Fruit fly (Drosophila melanogaster) whole organism, embryonic: ENCODE measurements around the gene mst.

Source experiments
- Awh ChIP-seq: fragments of 200-800 bp; sonication (Bioruptor generic); IDR thresholded peaks from 2 replicates; pipeline ENCODE4, ENCODE4 v1.3.6; 2022; ENCODE audit warnings: missing biosample characterization, missing genetic modification characterization
- CG10366 ChIP-seq: fragments of 200-800 bp; sonication (Bioruptor generic); IDR thresholded peaks from 2 replicates; pipeline ENCODE4 v1.3.6; 2022; ENCODE audit warnings: missing biosample characterization, missing genetic modification characterization
- CG11504 ChIP-seq: fragments of 200-800 bp; sonication (Bioruptor generic); optimal IDR thresholded peaks from 3 replicates; lab custom pipeline; 2019; ENCODE audit warnings: missing biosample characterization, mild to moderate bottlenecking, missing genetic modification characterization, moderate library complexity
- CG11723 ChIP-seq: fragments of 200-800 bp; sonication (Bioruptor generic); optimal IDR thresholded peaks from 2 replicates; lab custom pipeline; 2017; ENCODE audit warnings: missing biosample characterization, mild to moderate bottlenecking, missing genetic modification characterization
- CG12391 ChIP-seq: fragments of 200-800 bp; sonication (Bioruptor generic); optimal IDR thresholded peaks from 3 replicates; lab custom pipeline; 2018; ENCODE audit warnings: missing biosample characterization, mild to moderate bottlenecking, missing genetic modification characterization, moderate library complexity
- CG13424 ChIP-seq: fragments of 200-800 bp; sonication (Bioruptor generic); optimal IDR thresholded peaks from 2 replicates; lab custom pipeline; 2019; ENCODE audit warnings: missing biosample characterization, mild to moderate bottlenecking, missing genetic modification characterization, moderate library complexity
- CG14441 ChIP-seq: fragments of 200-800 bp; sonication (Bioruptor generic); IDR thresholded peaks from 2 replicates; pipeline ENCODE4 v1.3.6; 2022; ENCODE audit warnings: missing biosample characterization, missing genetic modification characterization
- CG15011 ChIP-seq: fragments of 200-800 bp; sonication (Bioruptor generic); optimal IDR thresholded peaks from 3 replicates; lab custom pipeline; 2018; ENCODE audit warnings: missing biosample characterization, mild to moderate bottlenecking, missing genetic modification characterization
- CG15269 ChIP-seq: fragments of 200-800 bp; sonication (Bioruptor generic); optimal IDR thresholded peaks from 2 replicates; lab custom pipeline; 2018; ENCODE audit warnings: missing biosample characterization, mild to moderate bottlenecking, missing genetic modification characterization, moderate library complexity
- CG16815 ChIP-seq: fragments of 200-800 bp; sonication (Bioruptor generic); optimal IDR thresholded peaks from 3 replicates; lab custom pipeline; 2017; ENCODE audit warnings: missing biosample characterization, mild to moderate bottlenecking, missing genetic modification characterization
- CG17359 ChIP-seq: fragments of 200-800 bp; sonication (Bioruptor generic); optimal IDR thresholded peaks from 3 replicates; lab custom pipeline; 2018; ENCODE audit warnings: missing biosample characterization, mild to moderate bottlenecking, missing genetic modification characterization, moderate library complexity
- CG2889 ChIP-seq: fragments of 200-800 bp; sonication (Bioruptor generic); IDR thresholded peaks from 3 replicates; pipeline ENCODE4 v1.3.6; 2022; ENCODE audit warnings: missing biosample characterization, missing genetic modification characterization
- CG30431 ChIP-seq: fragments of 200-800 bp; sonication (Bioruptor generic); optimal IDR thresholded peaks from 2 replicates; lab custom pipeline; 2017; ENCODE audit warnings: missing biosample characterization, missing genetic modification characterization
- CG31365 ChIP-seq: fragments of 200-800 bp; sonication (Bioruptor generic); optimal IDR thresholded peaks from 2 replicates; lab custom pipeline; 2018; ENCODE audit warnings: missing biosample characterization, mild to moderate bottlenecking, missing genetic modification characterization
- CG31441 ChIP-seq: fragments of 200-800 bp; sonication (Bioruptor generic); IDR thresholded peaks from 2 replicates; pipeline ENCODE4 v1.3.6; 2022; ENCODE audit warnings: missing biosample characterization, missing genetic modification characterization
- CG4854 ChIP-seq: fragments of 200-800 bp; sonication (Bioruptor generic); optimal IDR thresholded peaks from 2 replicates; lab custom pipeline; 2016; ENCODE audit warnings: missing biosample characterization, missing genetic modification characterization, inconsistent platforms
- CG6689 ChIP-seq: fragments of 200-800 bp; sonication (Bioruptor generic); IDR thresholded peaks from 2 replicates; pipeline ENCODE4 v1.3.6; 2022; ENCODE audit warnings: missing biosample characterization, missing genetic modification characterization
- CG8089 ChIP-seq: fragments of 200-800 bp; sonication (Bioruptor generic); optimal IDR thresholded peaks from 3 replicates; lab custom pipeline; 2016; ENCODE audit warnings: missing biosample characterization, missing genetic modification characterization
- CG8388 ChIP-seq: fragments of 200-800 bp; sonication (Bioruptor generic); optimal IDR thresholded peaks from 2 replicates; lab custom pipeline; 2019; ENCODE audit warnings: missing biosample characterization, mild to moderate bottlenecking, missing genetic modification characterization, moderate library complexity
- CG9437 ChIP-seq: fragments of 200-800 bp; sonication (Bioruptor generic); optimal IDR thresholded peaks from 2 replicates; lab custom pipeline; 2018; ENCODE audit warnings: missing biosample characterization, mild to moderate bottlenecking, missing genetic modification characterization
- Dp ChIP-seq: fragments of 200-800 bp; sonication (Bioruptor generic); optimal IDR thresholded peaks from 2 replicates; lab custom pipeline; 2018; ENCODE audit warnings: missing biosample characterization, mild to moderate bottlenecking, missing genetic modification characterization, moderate library complexity
- E2f2 ChIP-seq: fragments of 200-800 bp; sonication (Bioruptor generic); IDR thresholded peaks from 2 replicates; pipeline ENCODE4 v1.3.6; 2022; ENCODE audit warnings: missing biosample characterization, missing genetic modification characterization
- HmgD ChIP-seq: fragments of 200-800 bp; sonication (Bioruptor generic); optimal IDR thresholded peaks from 3 replicates; lab custom pipeline; 2016; ENCODE audit warnings: missing biosample characterization, missing genetic modification characterization
- HmgZ ChIP-seq: fragments of 200-800 bp; sonication (Bioruptor generic); optimal IDR thresholded peaks from 2 replicates; lab custom pipeline; 2018; ENCODE audit warnings: missing biosample characterization, mild to moderate bottlenecking, missing genetic modification characterization
- Hr78 ChIP-seq, 2 experiments: fragments of 200-800 bp in 1 of 2; fragments of >200 bp in 1 of 2; sonication (Bioruptor generic) in 1 of 2; optimal IDR thresholded peaks; 2 replicates each; lab custom pipeline; 2017 to 2019; ENCODE audit warnings: missing biosample characterization in 2 of 2, missing genetic modification characterization in 2 of 2, mild to moderate bottlenecking in 1 of 2, moderate library complexity in 1 of 2
- Jarid2 ChIP-seq: fragments of 200-800 bp; sonication (Bioruptor generic); optimal IDR thresholded peaks from 3 replicates; lab custom pipeline; 2017; ENCODE audit warnings: mild to moderate bottlenecking, missing biosample characterization, missing genetic modification reagents, missing genetic modification characterization
- Kr ChIP-seq: fragments of 200-800 bp; sonication (Bioruptor generic); optimal IDR thresholded peaks from 2 replicates; lab custom pipeline; 2017; ENCODE audit warnings: missing biosample characterization, mild to moderate bottlenecking, missing genetic modification characterization
- MTF-1 ChIP-seq: fragments of 200-800 bp; sonication (Bioruptor generic); optimal IDR thresholded peaks from 2 replicates; lab custom pipeline; 2018; ENCODE audit warnings: missing biosample characterization, mild to moderate bottlenecking, missing genetic modification characterization, borderline replicate concordance
- Mrtf ChIP-seq: fragments of 200-800 bp; sonication (Bioruptor generic); IDR thresholded peaks from 3 replicates; pipeline ENCODE4 v1.3.6; 2022; ENCODE audit warnings: missing biosample characterization, missing genetic modification characterization
- NFAT ChIP-seq: fragments of 200-800 bp; sonication (Bioruptor generic); IDR thresholded peaks from 2 replicates; pipeline ENCODE4 v1.3.6; 2022; ENCODE audit warnings: missing biosample characterization, missing genetic modification characterization
- Taf1 ChIP-seq: fragments of 200-800 bp; sonication (Bioruptor generic); IDR thresholded peaks from 2 replicates; pipeline ENCODE4 v1.3.6; 2022; ENCODE audit warnings: missing biosample characterization, missing genetic modification characterization
- aop ChIP-seq: fragments of 200-800 bp; sonication (Bioruptor generic); IDR thresholded peaks from 2 replicates; pipeline ENCODE4 v1.3.6; 2022; ENCODE audit warnings: missing biosample characterization, missing genetic modification characterization
- corto ChIP-seq: fragments of 200-800 bp; sonication (Bioruptor generic); optimal IDR thresholded peaks from 2 replicates; lab custom pipeline; 2016; ENCODE audit warnings: missing biosample characterization, mild to moderate bottlenecking, missing genetic modification characterization, moderate library complexity
- crc ChIP-seq: fragments of 200-800 bp; sonication (Bioruptor generic); optimal IDR thresholded peaks from 2 replicates; lab custom pipeline; 2016; ENCODE audit warnings: missing biosample characterization, missing genetic modification characterization
- dysf ChIP-seq: fragments of 200-800 bp; sonication (Bioruptor generic); IDR thresholded peaks from 3 replicates; pipeline ENCODE4 v1.3.6; 2022; ENCODE audit warnings: missing biosample characterization, missing genetic modification characterization
- eyg ChIP-seq: fragments of 200-800 bp; sonication (Bioruptor generic); optimal IDR thresholded peaks from 3 replicates; lab custom pipeline; 2016; ENCODE audit warnings: missing biosample characterization, missing genetic modification characterization
- gcm2 ChIP-seq: fragments of 200-800 bp; sonication (Bioruptor generic); optimal IDR thresholded peaks from 2 replicates; lab custom pipeline; 2016; ENCODE audit warnings: missing biosample characterization, missing genetic modification characterization
- grn ChIP-seq: fragments of 200-800 bp; sonication (Bioruptor generic); optimal IDR thresholded peaks from 3 replicates; lab custom pipeline; 2017; ENCODE audit warnings: missing biosample characterization, missing genetic modification characterization
- gt ChIP-seq: fragments of 200-800 bp; sonication (Bioruptor generic); IDR thresholded peaks from 2 replicates; pipeline ENCODE4 v1.3.6; 2022; ENCODE audit warnings: missing biosample characterization, missing genetic modification characterization
- hkb ChIP-seq, 2 experiments: fragments of 200-800 bp in 1 of 2; fragments of >200 bp in 1 of 2; sonication (Bioruptor generic) in 1 of 2; IDR thresholded peaks in 1 of 2; optimal IDR thresholded peaks in 1 of 2; 2 replicates each; pipeline versions ENCODE4 v1.3.6 to Lab custom; 2017 to 2022; ENCODE audit warnings: missing biosample characterization in 1 of 2, missing genetic modification characterization in 1 of 2
- odd ChIP-seq: fragments of 200-800 bp; sonication (Bioruptor generic); optimal IDR thresholded peaks from 2 replicates; lab custom pipeline; 2017; ENCODE audit warnings: missing biosample characterization, mild to moderate bottlenecking, missing genetic modification characterization
- pfk ChIP-seq: fragments of 200-800 bp; sonication (Bioruptor generic); optimal IDR thresholded peaks from 2 replicates; lab custom pipeline; 2018; ENCODE audit warnings: missing biosample characterization, mild to moderate bottlenecking, missing genetic modification characterization, moderate library complexity
- phol ChIP-seq: fragments of 200-800 bp; sonication (Bioruptor generic); optimal IDR thresholded peaks from 3 replicates; lab custom pipeline; 2018; ENCODE audit warnings: missing biosample characterization, mild to moderate bottlenecking, missing genetic modification characterization, moderate library complexity
- salm ChIP-seq: fragments of 200-800 bp; sonication (Bioruptor generic); optimal IDR thresholded peaks from 2 replicates; lab custom pipeline; 2018; ENCODE audit warnings: missing biosample characterization, mild to moderate bottlenecking, missing genetic modification characterization
- scrt ChIP-seq: fragments of 200-800 bp; sonication (Bioruptor generic); optimal IDR thresholded peaks from 2 replicates; lab custom pipeline; 2018; ENCODE audit warnings: missing biosample characterization, mild to moderate bottlenecking, missing genetic modification characterization, moderate library complexity
- stc ChIP-seq: fragments of 200-800 bp; sonication (Bioruptor generic); IDR thresholded peaks from 2 replicates; pipeline ENCODE4 v1.3.6; 2022; ENCODE audit warnings: missing biosample characterization, missing genetic modification characterization
- tup ChIP-seq: fragments of 200-800 bp; sonication (Bioruptor generic); optimal IDR thresholded peaks from 2 replicates; lab custom pipeline; 2016; ENCODE audit warnings: missing biosample characterization, mild to moderate bottlenecking, missing genetic modification characterization, moderate library complexity
- usp ChIP-seq: fragments of >200 bp; optimal IDR thresholded peaks from 2 replicates; lab custom pipeline; 2017; ENCODE audit warnings: missing biosample characterization, missing genetic modification characterization
- wek ChIP-seq: fragments of 200-800 bp; sonication (Bioruptor generic); optimal IDR thresholded peaks from 3 replicates; lab custom pipeline; 2018; ENCODE audit warnings: missing biosample characterization, mild to moderate bottlenecking, missing genetic modification characterization, moderate library complexity
- zen2 ChIP-seq: fragments of 200-800 bp; sonication (Bioruptor generic); IDR thresholded peaks from 3 replicates; pipeline ENCODE4 v1.3.6; 2022; ENCODE audit warnings: missing biosample characterization, missing genetic modification characterization; ENCODE audit not compliant: partially characterized antibody

mst gene

dm6 chrX:21375595-21376047 is 13.2 kb upstream of the mst start (continued):
- no peak for TF ChIP-seq crc (GFP tag; lab: Kevin White, UChicago)
- no peak for TF ChIP-seq stc (GFP tag; lab: Robert Waterston, UW)
- TF ChIP-seq CG8089: no peak
- TF ChIP-seq CG4854 (GFP tag; lab: Kevin White, UChicago): no peak
- peak; percentile 26; the same call in 1 of the 2 replicates for TF ChIP-seq E2f2 (GFP tag; lab: Robert Waterston, UW)
- TF ChIP-seq CG9437 (GFP tag; lab: Kevin White, UChicago): peak; percentile 28
- TF ChIP-seq MTF-1 (GFP tag; lab: Kevin White, UChicago): no peak
- TF ChIP-seq CG6689 (GFP tag; lab: Robert Waterston, UW): peak; percentile 43; the same call in 1 of the 2 replicates
- TF ChIP-seq gcm2 (GFP tag; lab: Kevin White, UChicago): no peak
- TF ChIP-seq CG14441 (GFP tag; lab: Robert Waterston, UW): no peak
- TF ChIP-seq Awh (GFP tag; lab: Robert Waterston, UW): no peak
- 0 out of 3 replicates have a peak, but pooled peaks have one; percentile 42 for TF ChIP-seq Mrtf (GFP tag; lab: Robert Waterston, UW)
- no peak for TF ChIP-seq CG30431 (GFP tag; lab: Kevin White, UChicago)
- no peak for TF ChIP-seq HmgD (GFP tag; lab: Kevin White, UChicago)
- TF ChIP-seq CG10366 (GFP tag; lab: Robert Waterston, UW): peak; percentile 16; the same call in 1 of the 2 replicates
- TF ChIP-seq Taf1 (GFP tag; lab: Robert Waterston, UW): no peak
- TF ChIP-seq HmgZ (tag; lab: Kevin White, UChicago): peak; percentile 10
- no peak for TF ChIP-seq Dp
- TF ChIP-seq CG11723: no peak
- TF ChIP-seq tup: no peak
- peak; percentile 57 for TF ChIP-seq CG13424
- no peak for TF ChIP-seq CG16815 (GFP tag; lab: Kevin White, UChicago)
- TF ChIP-seq dysf (GFP tag; lab: Robert Waterston, UW): peak; percentile 40; the same call in 1 of the 3 replicates
- no peak for TF ChIP-seq grn (GFP tag; lab: Kevin White, UChicago)
- TF ChIP-seq CG15269 (tag; lab: Kevin White, UChicago): no peak
- no peak for TF ChIP-seq salm
- no peak for TF ChIP-seq Jarid2
- TF ChIP-seq aop (GFP tag; lab: Robert Waterston, UW): no peak
- no peak for TF ChIP-seq wek (GFP tag; lab: Kevin White, UChicago)
- no peak for TF ChIP-seq hkb (optimal IDR thresholded peaks at IDR 0.05; lab: Kevin White, UChicago)
- 0 out of 2 replicates have a peak, but pooled peaks have one; percentile 7 for TF ChIP-seq hkb (GFP tag; IDR thresholded peaks at IDR 0.05; lab: Robert Waterston, UW)
- no peak; the same call in 1 of the 2 replicates for TF ChIP-seq CG31441 (GFP tag; lab: Robert Waterston, UW)
- TF ChIP-seq Hr78 (GFP tag; optimal IDR thresholded peaks at IDR 0.05; lab: Kevin White, UChicago): no peak
- TF ChIP-seq pfk: no peak
- peak; percentile 37 for TF ChIP-seq CG12391
- no peak for TF ChIP-seq eyg
- peak; percentile 69 for TF ChIP-seq CG11504 (tag; lab: Kevin White, UChicago)
- TF ChIP-seq gt (GFP tag; lab: Robert Waterston, UW): no peak
- no peak for TF ChIP-seq Kr
- TF ChIP-seq CG31365 (tag; lab: Kevin White, UChicago): no peak
- peak; percentile 11 for TF ChIP-seq CG15011
- TF ChIP-seq CG8388 (GFP tag; lab: Kevin White, UChicago): peak; percentile 3
- peak; percentile 46 for TF ChIP-seq phol (tag; lab: Kevin White, UChicago)
- TF ChIP-seq zen2 (GFP tag; lab: Robert Waterston, UW): no peak
- peak; percentile 41 for TF ChIP-seq CG17359 (tag; lab: Kevin White, UChicago)
- 0 out of 2 replicates have a peak, but pooled peaks have one; percentile 41 for TF ChIP-seq NFAT
- peak; percentile 18 for TF ChIP-seq odd
- no peak for TF ChIP-seq usp (GFP tag; lab: Kevin White, UChicago)
- TF ChIP-seq corto (GFP tag; lab: Kevin White, UChicago): no peak
- peak; percentile 2 for TF ChIP-seq scrt (GFP tag; lab: Kevin White, UChicago)
- no peak for TF ChIP-seq CG2889 (GFP tag; lab: Robert Waterston, UW)
